Fruit fly (Drosophila melanogaster) whole organism, embryonic: Measurements from ENCODE around the gene CG7914.
A peak's percentile ranks its signal among the peaks of the same experiment; 100 is the strongest.

Experiments used
- CG10366 ChIP-seq: fragments of 200-800 bp; sonication (Bioruptor generic); IDR thresholded peaks from 2 replicates; pipeline ENCODE4 v1.3.6; 2022; ENCODE audit warnings: missing biosample characterization, missing genetic modification characterization
- CG12769 ChIP-seq: fragments of 200-800 bp; sonication (Bioruptor generic); optimal IDR thresholded peaks from 2 replicates; lab custom pipeline; 2019; ENCODE audit warnings: missing biosample characterization, mild to moderate bottlenecking, missing genetic modification characterization, moderate library complexity
- CG16779 ChIP-seq: fragments of 200-800 bp; sonication (Bioruptor generic); IDR thresholded peaks from 2 replicates; pipeline ENCODE4 v1.3.6; 2022; ENCODE audit warnings: missing biosample characterization, missing genetic modification characterization
- CG2202 ChIP-seq: fragments of 200-800 bp; sonication (Bioruptor generic); optimal IDR thresholded peaks from 2 replicates; lab custom pipeline; 2018; ENCODE audit warnings: missing biosample characterization, mild to moderate bottlenecking, missing genetic modification characterization
- CG2678 ChIP-seq: fragments of 200-800 bp; sonication (Bioruptor generic); optimal IDR thresholded peaks from 3 replicates; lab custom pipeline; 2019; ENCODE audit warnings: missing biosample characterization, mild to moderate bottlenecking, missing genetic modification characterization, moderate library complexity
- CG2875 ChIP-seq: fragments of 200-800 bp; sonication (Bioruptor generic); optimal IDR thresholded peaks from 2 replicates; lab custom pipeline; 2017; ENCODE audit warnings: missing biosample characterization, mild to moderate bottlenecking, missing genetic modification characterization, missing genetic modification reagents
- CG30431 ChIP-seq: fragments of 200-800 bp; sonication (Bioruptor generic); optimal IDR thresholded peaks from 2 replicates; lab custom pipeline; 2017; ENCODE audit warnings: missing biosample characterization, missing genetic modification characterization
- CG34376 ChIP-seq: fragments of 200-800 bp; sonication (Bioruptor generic); optimal IDR thresholded peaks from 2 replicates; lab custom pipeline; 2018; ENCODE audit warnings: missing biosample characterization, mild to moderate bottlenecking, missing genetic modification characterization
- CG3726 ChIP-seq: fragments of 200-800 bp; sonication (Bioruptor generic); IDR thresholded peaks from 3 replicates; pipeline ENCODE4, ENCODE4 v1.3.6; 2022; ENCODE audit warnings: missing biosample characterization, missing genetic modification characterization
- CG7372 ChIP-seq: fragments of 200-800 bp; sonication (Bioruptor generic); IDR thresholded peaks from 2 replicates; pipeline ENCODE4 v1.3.6; 2022; ENCODE audit warnings: missing biosample characterization, missing genetic modification characterization
- CG7987 ChIP-seq: fragments of 200-800 bp; sonication (Bioruptor generic); optimal IDR thresholded peaks from 2 replicates; lab custom pipeline; 2018; ENCODE audit warnings: missing biosample characterization, mild to moderate bottlenecking, missing genetic modification characterization, moderate library complexity
- CG8089 ChIP-seq: fragments of 200-800 bp; sonication (Bioruptor generic); optimal IDR thresholded peaks from 3 replicates; lab custom pipeline; 2016; ENCODE audit warnings: missing biosample characterization, missing genetic modification characterization
- CG8765 ChIP-seq: fragments of 200-800 bp; sonication (Bioruptor generic); IDR thresholded peaks from 2 replicates; pipeline ENCODE4 v1.3.6; 2022; ENCODE audit warnings: missing biosample characterization, missing genetic modification characterization
- CHES-1-like ChIP-seq: fragments of 200-800 bp; sonication (Bioruptor generic); optimal IDR thresholded peaks from 2 replicates; lab custom pipeline; 2016; ENCODE audit warnings: missing biosample characterization, missing genetic modification characterization
- E2f2 ChIP-seq: fragments of 200-800 bp; sonication (Bioruptor generic); IDR thresholded peaks from 2 replicates; pipeline ENCODE4 v1.3.6; 2022; ENCODE audit warnings: missing biosample characterization, missing genetic modification characterization
- H2.0 ChIP-seq: fragments of 200-800 bp; sonication (Bioruptor generic); IDR thresholded peaks from 2 replicates; pipeline ENCODE4 v1.3.6; 2022; ENCODE audit warnings: missing biosample characterization, missing genetic modification characterization
- Hand ChIP-seq: fragments of 200-800 bp; sonication (Bioruptor generic); optimal IDR thresholded peaks from 2 replicates; lab custom pipeline; 2017; ENCODE audit warnings: mild to moderate bottlenecking, missing biosample characterization, missing genetic modification reagents, missing genetic modification characterization
- HmgD ChIP-seq: fragments of 200-800 bp; sonication (Bioruptor generic); optimal IDR thresholded peaks from 3 replicates; lab custom pipeline; 2016; ENCODE audit warnings: missing biosample characterization, missing genetic modification characterization
- Hr39 ChIP-seq: fragments of >200 bp; optimal IDR thresholded peaks from 2 replicates; lab custom pipeline; 2017
- Hr51 ChIP-seq, 2 experiments: fragments of 200-800 bp; sonication (Bioruptor generic); optimal IDR thresholded peaks; 2 replicates in 1 of 2; 3 replicates in 1 of 2; lab custom pipeline; 2016 to 2018; ENCODE audit warnings: missing biosample characterization in 2 of 2, missing genetic modification characterization in 2 of 2, mild to moderate bottlenecking in 1 of 2, moderate library complexity in 1 of 2
- MBD-R2 ChIP-seq: fragments of 200-800 bp; sonication (Bioruptor generic); IDR thresholded peaks from 2 replicates; pipeline ENCODE4 v1.3.6; 2022; ENCODE audit warnings: missing biosample characterization, missing genetic modification characterization
- NC2α ChIP-seq: fragments of 200-800 bp; sonication (Bioruptor generic); optimal IDR thresholded peaks from 2 replicates; lab custom pipeline; 2016; ENCODE audit warnings: missing biosample characterization, missing genetic modification characterization
- NFAT ChIP-seq: fragments of 200-800 bp; sonication (Bioruptor generic); IDR thresholded peaks from 2 replicates; pipeline ENCODE4 v1.3.6; 2022; ENCODE audit warnings: missing biosample characterization, missing genetic modification characterization
- Nf-YA ChIP-seq: fragments of 200-800 bp; sonication (Bioruptor generic); IDR thresholded peaks from 2 replicates; pipeline ENCODE4 v1.3.6; 2022; ENCODE audit warnings: missing biosample characterization, missing genetic modification characterization
- NfI ChIP-seq: fragments of 200-800 bp; sonication (Bioruptor generic); optimal IDR thresholded peaks from 3 replicates; lab custom pipeline; 2018; ENCODE audit warnings: missing biosample characterization, mild to moderate bottlenecking, missing genetic modification characterization, moderate library complexity
- Ptx1 ChIP-seq: fragments of 200-800 bp; sonication (Bioruptor generic); IDR thresholded peaks from 2 replicates; pipeline ENCODE4 v1.3.6; 2022; ENCODE audit warnings: missing biosample characterization, missing genetic modification characterization
- Sry-δ ChIP-seq: fragments of 200-800 bp; sonication (Bioruptor generic); optimal IDR thresholded peaks from 2 replicates; lab custom pipeline; 2016; ENCODE audit warnings: missing biosample characterization, missing genetic modification characterization
- Stat92E ChIP-seq, 3 experiments: fragments of >200 bp in 2 of 3; fragments of 200-800 bp in 1 of 3; sonication (Bioruptor generic) in 1 of 3; optimal IDR thresholded peaks; 2 replicates each; lab custom pipeline; 2017 to 2019; ENCODE audit warnings: missing biosample characterization in 3 of 3, missing genetic modification characterization in 3 of 3, mild to moderate bottlenecking in 1 of 3, moderate library complexity in 1 of 3
- ab ChIP-seq: fragments of 200-800 bp; sonication (Bioruptor generic); optimal IDR thresholded peaks from 2 replicates; lab custom pipeline; 2016; ENCODE audit warnings: missing biosample characterization, missing genetic modification characterization
- cad ChIP-seq: fragments of >200 bp; optimal IDR thresholded peaks from 2 replicates; lab custom pipeline; 2017; ENCODE audit warnings: missing biosample characterization, missing genetic modification characterization
- chn ChIP-seq: fragments of 200-800 bp; sonication (Bioruptor generic); optimal IDR thresholded peaks from 2 replicates; lab custom pipeline; 2016; ENCODE audit warnings: missing biosample characterization, missing genetic modification characterization
- crp ChIP-seq, 2 experiments: fragments of 200-800 bp; sonication (Bioruptor generic); optimal IDR thresholded peaks; 2 replicates in 1 of 2; 3 replicates in 1 of 2; lab custom pipeline; 2017; ENCODE audit warnings: missing biosample characterization in 2 of 2, missing genetic modification characterization in 2 of 2, mild to moderate bottlenecking in 1 of 2, moderate library complexity in 1 of 2
- dimm ChIP-seq: fragments of 200-800 bp; sonication (Bioruptor generic); IDR thresholded peaks from 2 replicates; pipeline ENCODE4 v1.3.6; 2022; ENCODE audit warnings: missing biosample characterization, missing genetic modification characterization
- ems ChIP-seq: fragments of 200-800 bp; sonication (Bioruptor generic); optimal IDR thresholded peaks from 3 replicates; lab custom pipeline; 2016; ENCODE audit warnings: missing biosample characterization, missing genetic modification characterization
- fd3F ChIP-seq: fragments of 200-800 bp; sonication (Bioruptor generic); optimal IDR thresholded peaks from 2 replicates; lab custom pipeline; 2018; ENCODE audit warnings: missing biosample characterization, mild to moderate bottlenecking, missing genetic modification characterization, moderate library complexity
- fd64A ChIP-seq: fragments of 200-800 bp; sonication (Bioruptor generic); optimal IDR thresholded peaks from 3 replicates; lab custom pipeline; 2018; ENCODE audit warnings: missing biosample characterization, mild to moderate bottlenecking, missing genetic modification characterization
- fru ChIP-seq: fragments of >200 bp; optimal IDR thresholded peaks from 2 replicates; lab custom pipeline; 2017
- gem ChIP-seq: fragments of 200-800 bp; sonication (Bioruptor generic); optimal IDR thresholded peaks from 2 replicates; lab custom pipeline; 2019; ENCODE audit warnings: missing biosample characterization, mild to moderate bottlenecking, missing genetic modification characterization, moderate library complexity
- gt ChIP-seq: fragments of 200-800 bp; sonication (Bioruptor generic); IDR thresholded peaks from 2 replicates; pipeline ENCODE4 v1.3.6; 2022; ENCODE audit warnings: missing biosample characterization, missing genetic modification characterization
- jigr1 ChIP-seq: fragments of 200-800 bp; sonication (Bioruptor generic); IDR thresholded peaks from 3 replicates; pipeline ENCODE4 v1.3.6; 2022; ENCODE audit warnings: missing biosample characterization, missing genetic modification characterization
- jing ChIP-seq: fragments of 200-800 bp; sonication (Bioruptor generic); optimal IDR thresholded peaks from 2 replicates; lab custom pipeline; 2018; ENCODE audit warnings: missing biosample characterization, mild to moderate bottlenecking, missing genetic modification characterization
- ken ChIP-seq: fragments of 200-800 bp; sonication (Bioruptor generic); IDR thresholded peaks from 3 replicates; pipeline ENCODE4 v1.3.6; 2022; ENCODE audit warnings: missing biosample characterization, missing genetic modification characterization
- lab ChIP-seq: fragments of 200-800 bp; sonication (Bioruptor generic); optimal IDR thresholded peaks from 3 replicates; lab custom pipeline; 2017; ENCODE audit warnings: missing biosample characterization, missing genetic modification characterization, mild to moderate bottlenecking, moderate library complexity, missing genetic modification reagents
- mirr ChIP-seq: fragments of 200-800 bp; sonication (Bioruptor generic); optimal IDR thresholded peaks from 3 replicates; lab custom pipeline; 2018; ENCODE audit warnings: missing biosample characterization, mild to moderate bottlenecking, missing genetic modification characterization
- pho ChIP-seq: fragments of 200-800 bp; sonication (Bioruptor generic); optimal IDR thresholded peaks from 2 replicates; lab custom pipeline; 2016; ENCODE audit warnings: missing biosample characterization, missing genetic modification characterization
- pum ChIP-seq: fragments of 200-800 bp; sonication (Bioruptor generic); optimal IDR thresholded peaks from 2 replicates; lab custom pipeline; 2016; ENCODE audit warnings: missing biosample characterization, missing genetic modification characterization
- sqz ChIP-seq: fragments of 200-800 bp; sonication (Bioruptor generic); optimal IDR thresholded peaks from 3 replicates; lab custom pipeline; 2018; ENCODE audit warnings: missing biosample characterization, mild to moderate bottlenecking, missing genetic modification characterization
- tna ChIP-seq: fragments of 200-800 bp; sonication (Bioruptor generic); IDR thresholded peaks from 2 replicates; pipeline ENCODE4 v1.3.6; 2022; ENCODE audit warnings: missing biosample characterization, missing genetic modification characterization; ENCODE audit not compliant: partially characterized antibody
- tup ChIP-seq: fragments of 200-800 bp; sonication (Bioruptor generic); optimal IDR thresholded peaks from 2 replicates; lab custom pipeline; 2016; ENCODE audit warnings: missing biosample characterization, mild to moderate bottlenecking, missing genetic modification characterization, moderate library complexity
- vfl ChIP-seq: fragments of 200-800 bp; sonication (Bioruptor generic); optimal IDR thresholded peaks from 2 replicates; lab custom pipeline; 2016; ENCODE audit warnings: missing biosample characterization, missing genetic modification characterization
- zen2 ChIP-seq: fragments of 200-800 bp; sonication (Bioruptor generic); IDR thresholded peaks from 3 replicates; pipeline ENCODE4 v1.3.6; 2022; ENCODE audit warnings: missing biosample characterization, missing genetic modification characterization; ENCODE audit not compliant: partially characterized antibody

Gene CG7914

DNA sequence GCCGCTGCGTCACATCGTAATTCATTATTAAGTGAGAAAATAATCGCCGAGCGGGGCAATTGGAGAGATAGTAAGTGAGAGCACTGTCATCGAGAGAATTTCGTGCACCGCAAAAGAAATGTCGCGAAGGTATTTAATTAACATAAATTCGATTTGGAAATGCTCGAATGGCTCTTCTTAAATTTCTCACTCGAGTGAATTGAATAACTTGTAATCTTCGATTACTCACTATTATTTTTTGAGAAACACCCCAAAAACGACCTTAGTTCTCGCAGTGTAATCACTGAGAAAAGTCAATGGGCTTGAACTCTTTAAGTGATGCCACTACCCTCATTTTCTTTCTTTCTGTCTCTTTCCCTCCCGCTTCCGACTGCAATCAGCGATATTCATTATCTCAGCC is 38.2 kb downstream of the CG7914 start (continued):
- TF ChIP-seq CG3726 (GFP tag; lab: Robert Waterston, UW), result peak; percentile 74; the same call in 1 of the 3 replicates
- TF ChIP-seq pum (GFP tag; lab: Kevin White, UChicago), result peak; percentile 87
- TF ChIP-seq crp (GFP tag; optimal IDR thresholded peaks at IDR 0.05; lab: Kevin White, UChicago), result peak in 1 of 2 experiments; percentile 29
- no peak for TF ChIP-seq tna (GFP tag; lab: Robert Waterston, UW)
- TF ChIP-seq NfI, result peak; percentile 71
- no peak for TF ChIP-seq CG16779 (GFP tag; lab: Robert Waterston, UW)
- peak; percentile 93 for TF ChIP-seq gem (tag; lab: Kevin White, UChicago)
- TF ChIP-seq ab, result peak; percentile 67
- TF ChIP-seq CG2202 (tag; lab: Kevin White, UChicago), result peak; percentile 91
- TF ChIP-seq Hr51 (GFP tag; optimal IDR thresholded peaks at IDR 0.05; lab: Kevin White, UChicago), result peak; percentile 61 to 78
- peak; percentile 83 for TF ChIP-seq CHES-1-like (GFP tag; lab: Kevin White, UChicago)
- peak; percentile 84 for TF ChIP-seq NC2α (GFP tag; lab: Kevin White, UChicago)
- TF ChIP-seq CG7987 (GFP tag; lab: Kevin White, UChicago), result peak; percentile 42
- peak; percentile 85 for TF ChIP-seq ems (GFP tag; lab: Kevin White, UChicago)
- peak; percentile 55 for TF ChIP-seq pho (GFP tag; lab: Kevin White, UChicago)
- TF ChIP-seq fd3F, result no peak
- TF ChIP-seq Hr39 (lab: Kevin White, UChicago), result no peak
- peak; percentile 76 for TF ChIP-seq jing (GFP tag; lab: Kevin White, UChicago)
- no peak for TF ChIP-seq CG34376 (GFP tag; lab: Kevin White, UChicago)
- TF ChIP-seq chn (GFP tag; lab: Kevin White, UChicago), result peak; percentile 88
- no peak for TF ChIP-seq cad (GFP tag; lab: Kevin White, UChicago)
- TF ChIP-seq CG10366 (GFP tag; lab: Robert Waterston, UW), result peak; percentile 74
- TF ChIP-seq CG2678, result peak; percentile 85
- 0 out of 2 replicates have a peak, but pooled peaks have one; percentile 64 for TF ChIP-seq Nf-YA
- peak; percentile 75 for TF ChIP-seq CG12769 (tag; lab: Kevin White, UChicago)
- TF ChIP-seq vfl (GFP tag; lab: Kevin White, UChicago), result no peak
- TF ChIP-seq fru (lab: Kevin White, UChicago), result no peak
- TF ChIP-seq Hand, result peak; percentile 6
- TF ChIP-seq HmgD (GFP tag; lab: Kevin White, UChicago), result peak; percentile 46
- peak; percentile 52 for TF ChIP-seq Sry-δ (GFP tag; lab: Kevin White, UChicago)
- TF ChIP-seq fd64A (GFP tag; lab: Kevin White, UChicago), result peak; percentile 84
- TF ChIP-seq Stat92E (GFP tag; optimal IDR thresholded peaks at IDR 0.05; lab: Kevin White, UChicago), result peak in 1 of 3 experiments; percentile 91
- peak; percentile 41; the same call in 1 of the 2 replicates for TF ChIP-seq MBD-R2 (GFP tag; lab: Robert Waterston, UW)
- TF ChIP-seq zen2 (GFP tag; lab: Robert Waterston, UW), result no peak
- TF ChIP-seq CG8765 (GFP tag; lab: Robert Waterston, UW), result peak; percentile 83
- peak; percentile 36 for TF ChIP-seq sqz (GFP tag; lab: Kevin White, UChicago)
- TF ChIP-seq mirr (GFP tag; lab: Kevin White, UChicago), result no peak
- peak; percentile 62 for TF ChIP-seq jigr1 (GFP tag; lab: Robert Waterston, UW)
- peak; percentile 71 for TF ChIP-seq Ptx1 (GFP tag; lab: Robert Waterston, UW)
- TF ChIP-seq tup (GFP tag; lab: Kevin White, UChicago), result peak; percentile 55
- TF ChIP-seq CG8089, result peak; percentile 86
- TF ChIP-seq CG2875 (GFP tag; lab: Kevin White, UChicago), result peak; percentile 87
- peak; percentile 73 for TF ChIP-seq lab (GFP tag; lab: Kevin White, UChicago)
- peak; percentile 73 for TF ChIP-seq H2.0
- TF ChIP-seq CG7372, result peak; percentile 56; the same call in 1 of the 2 replicates
- TF ChIP-seq ken (GFP tag; lab: Robert Waterston, UW), result peak; percentile 86
- no peak for TF ChIP-seq NFAT (GFP tag; lab: Robert Waterston, UW)
- TF ChIP-seq gt, result peak; percentile 84
- TF ChIP-seq CG30431 (GFP tag; lab: Kevin White, UChicago), result peak; percentile 82
- TF ChIP-seq E2f2 (GFP tag; lab: Robert Waterston, UW), result peak; percentile 55; the same call in 1 of the 2 replicates
- TF ChIP-seq dimm (GFP tag; lab: Robert Waterston, UW), result peak; percentile 68
